Worm (Caenorhabditis elegans) whole organism, late embryonic: ENCODE results near the gene F59F3.6.
A peak's percentile ranks its signal among the peaks of the same experiment; 100 is the strongest.

ENCODE experiments used
- ama-1 ChIP-seq: fragments of 150-350 bp; optimal IDR thresholded peaks from 2 replicates; lab custom pipeline; 2014
- hlh-13 ChIP-seq: fragments of 200-800 bp; sonication (Bioruptor generic); optimal IDR thresholded peaks from 2 replicates; lab custom pipeline; 2018; ENCODE audit warnings: mild to moderate bottlenecking, missing genetic modification characterization, missing compliant biosample characterization
- hlh-6 ChIP-seq: sonication (generic microtip); optimal IDR thresholded peaks from 2 replicates; lab custom pipeline; 2016; ENCODE audit warnings: missing genotype, missing genetic modification characterization, missing compliant biosample characterization
- nhr-11 ChIP-seq: fragments of 150-350 bp; optimal IDR thresholded peaks from 2 replicates; lab custom pipeline; 2014; ENCODE audit warnings: missing biosample characterization, missing genetic modification characterization
- unc-86 ChIP-seq: sonication (generic microtip); optimal IDR thresholded peaks from 2 replicates; lab custom pipeline; 2016; ENCODE audit warnings: missing genetic modification characterization, missing compliant biosample characterization

DNA sequence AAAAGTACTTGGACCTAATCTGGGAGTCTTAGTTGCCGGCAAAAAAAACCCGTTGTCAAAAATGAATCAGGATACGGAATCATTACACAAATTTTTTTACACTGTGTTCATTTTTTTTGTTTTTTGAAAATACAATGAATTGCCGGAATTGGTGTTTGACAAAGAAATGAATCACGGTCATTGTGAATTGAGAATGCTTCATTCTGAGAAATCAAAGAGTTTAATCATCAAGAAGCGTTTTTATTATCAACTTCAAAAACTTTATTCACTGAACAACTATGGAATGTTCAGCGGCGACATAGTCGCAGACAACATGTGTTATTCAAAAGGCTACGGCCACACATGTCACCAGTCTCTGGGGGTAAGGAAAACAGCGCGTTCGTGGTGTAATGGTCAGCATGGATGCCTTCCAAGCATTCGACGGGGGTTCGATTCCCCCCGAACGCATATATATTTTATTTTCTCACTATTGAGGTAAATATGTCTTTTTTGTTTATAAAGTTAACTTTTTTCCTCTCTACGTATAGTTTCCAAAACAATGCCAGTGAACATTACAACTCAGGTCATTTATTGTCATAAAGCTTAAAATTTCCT is 35.5 kb downstream of the F59F3.6 start, which contains the start of gene nas-10:
- no peak for TF ChIP-seq nhr-11 (tag; lab: Kevin White, UChicago)
- peak; percentile 73 for TF ChIP-seq unc-86
- TF ChIP-seq hlh-13 (GFP tag; lab: Kevin White, UChicago) = peak; percentile 64
- TF ChIP-seq hlh-6 (tag; lab: Kevin White, UChicago) = peak; percentile 70
- no peak for TF ChIP-seq ama-1
